Fruit fly (Drosophila melanogaster): ENCODE results near the gene Gem4b.

dm6 chrX:3948889-3949288 lies 8.2 kb downstream of the Gem4b start, which contains the start of gene Vap33:
- TF ChIP-seq Crg-1 (GFP tag; optimal IDR thresholded peaks at IDR 0.05), result no peak
- no peak for TF ChIP-seq CG1620 (GFP tag; optimal IDR thresholded peaks at IDR 0.05)
- TF ChIP-seq CG7101 (tag; optimal IDR thresholded peaks at IDR 0.05), result no peak
- no peak for TF ChIP-seq pad (GFP tag; optimal IDR thresholded peaks at IDR 0.05)
- no peak for TF ChIP-seq cic (GFP tag; optimal IDR thresholded peaks at IDR 0.05)
- no peak for TF ChIP-seq kay (GFP tag; ENCODE audit: borderline replicate concordance)
- no peak for TF ChIP-seq Mnt (GFP tag; optimal IDR thresholded peaks at IDR 0.05)
- no peak for TF ChIP-seq cnc (optimal IDR thresholded peaks at IDR 0.05)
- no peak for TF ChIP-seq bab1 (GFP tag; optimal IDR thresholded peaks at IDR 0.05)
- no peak for TF ChIP-seq ovo (GFP tag; optimal IDR thresholded peaks at IDR 0.05)

All from whole organism, adult.